Worm (Caenorhabditis elegans): Measurements from ENCODE around the gene unc-84.

The unc-84 gene

DNA sequence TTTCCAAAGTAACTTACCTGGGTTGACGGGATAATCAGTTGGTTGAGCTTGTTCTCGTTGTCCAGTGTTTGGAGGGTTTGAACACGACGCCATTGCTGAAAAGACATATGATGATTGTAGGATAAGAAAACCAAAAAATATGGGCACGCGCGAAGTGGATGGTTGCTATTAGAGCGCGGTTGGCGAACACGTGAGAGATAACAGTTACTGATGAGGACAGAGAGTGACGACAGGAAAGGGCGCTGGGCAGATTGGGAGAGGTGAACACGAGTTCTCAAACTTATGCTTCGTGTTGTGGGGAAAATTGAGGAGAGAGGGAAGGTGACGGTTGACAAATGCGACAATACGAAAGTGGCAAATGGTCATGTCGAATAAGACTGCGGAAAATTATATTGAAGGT, 19.3 kb downstream of the unc-84 start, which contains the start of gene F54B11.8:
Gene F54B11.8, minus strand, starts transcription at position 101 of the 400 bp plus-strand sequence.
- TF ChIP-seq ceh-2 (tag; optimal IDR thresholded peaks at IDR 0.05): no peak
- no peak for TF ChIP-seq rnt-1 (tag; optimal IDR thresholded peaks at IDR 0.05)

ce11 chrX:13604946-13605617, 20.5 kb downstream of the unc-84 start, which contains the start of gene F54B11.9:
Gene F54B11.9, plus strand, starts transcription at chrX:13605567.
- TF ChIP-seq syd-9 (tag; optimal IDR thresholded peaks at IDR 0.05) (no peak), sdc-2 (tag; optimal IDR thresholded peaks at IDR 0.05) (peak; percentile 96), ceh-18 (tag; optimal IDR thresholded peaks at IDR 0.05) (peak; percentile 40), tbx-7 (tag; optimal IDR thresholded peaks at IDR 0.05) (no peak)

ce11 chrX:13605854-13606253, 21.3 kb downstream of the unc-84 start:
- TF ChIP-seq ama-1 (optimal IDR thresholded peaks at IDR 0.05) (no peak), hlh-13 (GFP tag; optimal IDR thresholded peaks at IDR 0.05) (no peak), unc-42 (tag; optimal IDR thresholded peaks at IDR 0.05) (no peak), hlh-6 (tag; optimal IDR thresholded peaks at IDR 0.05) (no peak), hlh-8 (tag; optimal IDR thresholded peaks at IDR 0.05) (no peak), nhr-11 (tag; optimal IDR thresholded peaks at IDR 0.05) (no peak), dve-1 (tag; optimal IDR thresholded peaks at IDR 0.05) (no peak), pat-9 (tag; optimal IDR thresholded peaks at IDR 0.05) (no peak), ceh-6 (GFP tag; optimal IDR thresholded peaks at IDR 0.05) (no peak), lim-6 (tag; optimal IDR thresholded peaks at IDR 0.05) (no peak)

ce11 chrX:13610040-13610439, 25.5 kb downstream of the unc-84 start:
- no peak for TF ChIP-seq dve-1 (tag; optimal IDR thresholded peaks at IDR 0.05)
- no peak for TF ChIP-seq lin-11 (tag; optimal IDR thresholded peaks at IDR 0.05)
- no peak for TF ChIP-seq elt-2 (tag; optimal IDR thresholded peaks at IDR 0.05)
- TF ChIP-seq che-1 (tag; optimal IDR thresholded peaks at IDR 0.05): no peak
- TF ChIP-seq unc-42 (tag; optimal IDR thresholded peaks at IDR 0.05): peak; percentile 14
- TF ChIP-seq mec-3 (tag; optimal IDR thresholded peaks at IDR 0.05; ENCODE audit: borderline replicate concordance): no peak
- TF ChIP-seq ets-4 (tag; optimal IDR thresholded peaks at IDR 0.05): no peak
- no peak for TF ChIP-seq Y22D7AL.16 (tag; optimal IDR thresholded peaks at IDR 0.05)

- TF ChIP-seq K02D7.2 (tag; optimal IDR thresholded peaks at IDR 0.05): no peak
- TF ChIP-seq ceh-6 (GFP tag; optimal IDR thresholded peaks at IDR 0.05): no peak
- TF ChIP-seq unc-42 (tag; optimal IDR thresholded peaks at IDR 0.05): no peak
- TF ChIP-seq ceh-34 (tag; optimal IDR thresholded peaks at IDR 0.05): no peak
- TF ChIP-seq hlh-6 (tag; optimal IDR thresholded peaks at IDR 0.05): no peak
- no peak for TF ChIP-seq hlh-15 (tag; optimal IDR thresholded peaks at IDR 0.05)
- TF ChIP-seq ref-2 (tag; optimal IDR thresholded peaks at IDR 0.05): no peak
- TF ChIP-seq che-1 (tag; optimal IDR thresholded peaks at IDR 0.05): no peak
- TF ChIP-seq zip-5 (tag; optimal IDR thresholded peaks at IDR 0.05): no peak
- no peak for TF ChIP-seq unc-3 (GFP tag; conservative IDR thresholded peaks at IDR 0.05)
- no peak for TF ChIP-seq unc-3 (tag; optimal IDR thresholded peaks at IDR 0.05)
- no peak for TF ChIP-seq K09A11.1 (tag; optimal IDR thresholded peaks at IDR 0.05; ENCODE audit: insufficient read depth)
- no peak for TF ChIP-seq ceh-31 (tag; optimal IDR thresholded peaks at IDR 0.05)
- TF ChIP-seq fkh-10 (GFP tag; optimal IDR thresholded peaks at IDR 0.05): no peak
- TF ChIP-seq nhr-11 (tag; optimal IDR thresholded peaks at IDR 0.05): no peak
- TF ChIP-seq ets-4 (tag; optimal IDR thresholded peaks at IDR 0.05): no peak
- TF ChIP-seq ahr-1 (tag; optimal IDR thresholded peaks at IDR 0.05): no peak
- TF ChIP-seq ceh-48 (tag; optimal IDR thresholded peaks at IDR 0.05): no peak
- no peak for TF ChIP-seq sox-2 (GFP tag; IDR thresholded peaks at IDR 0.05)
- no peak for TF ChIP-seq lin-11 (tag; optimal IDR thresholded peaks at IDR 0.05)
- no peak for TF ChIP-seq C38D4.7 (GFP tag; optimal IDR thresholded peaks at IDR 0.05)
These were observed 30.6 kb downstream of the unc-84 start for ce11 chrX:13615181-13615580.
